Fruit fly (Drosophila melanogaster): Measurements from ENCODE around the gene CG13392.

- TF ChIP-seq usp (GFP tag; optimal IDR thresholded peaks at IDR 0.05): no peak
- TF ChIP-seq CG8478 (optimal IDR thresholded peaks at IDR 0.05): no peak
- no peak for TF ChIP-seq pan (optimal IDR thresholded peaks at IDR 0.05)
- TF ChIP-seq EcR (GFP tag; optimal IDR thresholded peaks at IDR 0.05): no peak
These were observed 1.0 kb downstream of the CG13392 start, which contains the start of gene AlaRS for dm6 chr2L:8381508-8382036.
